Fruit fly (Drosophila melanogaster): ENCODE measurements around the gene CG15642.

Gene CG15642

dm6 chrX:15467402-15467941 lies at the start of gene CG15642, which contains the start of gene CG15641:
TSS of gene CG15642 (minus strand) at chrX:15467757.
TSS of gene CG15641 (plus strand) at chrX:15467891.
- TF ChIP-seq CG8478 (optimal IDR thresholded peaks at IDR 0.05): no peak
- no peak for TF ChIP-seq CTCF (optimal IDR thresholded peaks at IDR 0.05)

DNA sequence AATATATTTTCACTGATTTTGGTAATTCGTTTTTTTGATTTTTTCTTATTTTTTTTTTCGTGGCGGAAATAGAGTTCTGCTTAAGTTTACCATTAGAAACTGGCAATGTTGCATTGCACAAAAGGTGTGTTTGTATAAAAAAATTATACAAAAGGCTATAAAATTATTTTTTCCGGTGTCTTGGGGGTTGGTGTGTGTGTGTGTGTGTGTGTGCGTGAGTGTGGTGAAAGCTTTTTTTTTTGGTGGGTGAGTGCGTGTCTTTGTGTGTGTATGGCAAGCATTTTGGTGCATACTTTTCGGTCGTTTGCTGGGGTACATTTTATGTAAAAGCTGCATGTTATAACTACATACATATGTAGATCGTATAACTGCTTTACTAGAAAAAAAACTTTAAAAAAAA lies 43.8 kb upstream of the CG15642 start:
- TF ChIP-seq CG8478 (optimal IDR thresholded peaks at IDR 0.05) (no peak), CTCF (optimal IDR thresholded peaks at IDR 0.05) (no peak)

- no peak for TF ChIP-seq CTCF (optimal IDR thresholded peaks at IDR 0.05)
- no peak for TF ChIP-seq CG8478 (optimal IDR thresholded peaks at IDR 0.05)
These were observed 35.3 kb upstream of the CG15642 start for dm6 chrX:15502864-15503263.

- TF ChIP-seq CTCF (optimal IDR thresholded peaks at IDR 0.05) (no peak), CG8478 (optimal IDR thresholded peaks at IDR 0.05) (no peak)
These were observed 34.2 kb upstream of the CG15642 start for dm6 chrX:15501706-15502267.

dm6 chrX:15499996-15500904 lies 32.7 kb upstream of the CG15642 start:
- TF ChIP-seq CTCF (optimal IDR thresholded peaks at IDR 0.05): no peak
- no peak for TF ChIP-seq CG8478 (optimal IDR thresholded peaks at IDR 0.05)

DNA sequence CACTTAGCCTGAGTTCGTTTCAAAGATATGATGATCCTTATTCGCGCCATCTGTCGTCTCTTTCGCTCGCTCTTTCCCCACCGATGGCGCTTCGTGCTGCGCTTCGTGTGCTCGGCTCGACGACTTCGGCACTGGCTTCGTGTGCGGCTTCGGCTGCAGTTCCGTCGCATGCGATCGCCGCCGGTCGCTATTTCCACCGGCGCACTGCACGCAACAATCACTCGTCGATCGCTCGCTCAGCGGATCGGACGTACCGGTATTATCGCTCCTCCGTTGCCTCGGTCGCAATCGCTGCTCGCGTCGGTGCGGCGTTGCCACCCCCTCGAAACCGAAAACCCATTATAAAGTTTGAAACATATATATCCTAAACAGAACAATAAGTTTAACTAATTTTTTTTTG lies 31.2 kb upstream of the CG15642 start:
- no peak for TF ChIP-seq CG8478 (optimal IDR thresholded peaks at IDR 0.05)
- peak; percentile 45 to 64 for TF ChIP-seq CTCF (optimal IDR thresholded peaks at IDR 0.05)

DNA sequence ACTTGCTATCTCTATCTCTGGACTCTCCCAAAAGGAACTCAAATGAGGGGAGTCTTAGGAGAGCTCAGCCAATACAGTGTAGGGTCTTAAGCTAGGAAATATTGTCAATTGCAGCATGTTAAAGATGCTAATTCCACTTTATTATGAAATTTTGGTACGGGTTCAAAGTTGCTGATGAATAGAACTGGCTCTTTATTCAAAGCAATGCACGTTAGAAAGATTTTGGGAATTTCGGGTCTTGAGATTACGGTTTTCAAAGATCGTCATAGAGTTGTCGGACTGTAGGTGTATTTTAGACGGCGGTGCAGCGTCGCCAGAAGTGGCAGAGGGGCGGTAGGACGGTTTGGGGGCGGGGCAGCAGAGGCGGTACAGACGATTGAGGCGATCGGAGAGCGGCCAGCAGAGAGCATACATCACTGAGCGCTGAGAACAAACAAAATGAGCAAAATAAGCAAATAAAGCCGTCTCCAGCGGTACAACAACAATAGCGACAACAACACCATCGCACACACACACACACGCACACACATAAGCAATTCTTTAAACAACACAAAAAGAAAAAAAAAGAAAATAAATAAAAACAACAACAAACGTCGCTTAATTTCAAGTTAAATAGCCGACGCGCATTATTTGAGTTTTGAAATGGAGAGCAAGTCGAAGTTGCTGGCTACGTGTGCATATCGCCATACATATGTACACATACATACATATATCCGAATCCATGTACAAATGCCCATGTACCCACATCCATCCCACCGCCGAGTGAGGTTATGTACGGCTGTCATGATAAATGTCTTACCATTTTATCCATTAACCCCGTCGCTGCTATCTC lies 30.1 kb upstream of the CG15642 start:
- TF ChIP-seq CTCF (optimal IDR thresholded peaks at IDR 0.05) (no peak), CG8478 (optimal IDR thresholded peaks at IDR 0.05) (no peak)

dm6 chrX:15496651-15497409 lies 29.3 kb upstream of the CG15642 start:
- TF ChIP-seq CG8478 (optimal IDR thresholded peaks at IDR 0.05) (no peak), CTCF (optimal IDR thresholded peaks at IDR 0.05) (no peak)

- no peak for TF ChIP-seq CG8478 (optimal IDR thresholded peaks at IDR 0.05)
- no peak for TF ChIP-seq CTCF (optimal IDR thresholded peaks at IDR 0.05)
These were observed 28.2 kb upstream of the CG15642 start for dm6 chrX:15495600-15496379.

- TF ChIP-seq CTCF (optimal IDR thresholded peaks at IDR 0.05): peak; percentile 73 to 81
- no peak for TF ChIP-seq CG8478 (optimal IDR thresholded peaks at IDR 0.05)
These were observed 23.0 kb upstream of the CG15642 start for dm6 chrX:15490519-15490918.

DNA sequence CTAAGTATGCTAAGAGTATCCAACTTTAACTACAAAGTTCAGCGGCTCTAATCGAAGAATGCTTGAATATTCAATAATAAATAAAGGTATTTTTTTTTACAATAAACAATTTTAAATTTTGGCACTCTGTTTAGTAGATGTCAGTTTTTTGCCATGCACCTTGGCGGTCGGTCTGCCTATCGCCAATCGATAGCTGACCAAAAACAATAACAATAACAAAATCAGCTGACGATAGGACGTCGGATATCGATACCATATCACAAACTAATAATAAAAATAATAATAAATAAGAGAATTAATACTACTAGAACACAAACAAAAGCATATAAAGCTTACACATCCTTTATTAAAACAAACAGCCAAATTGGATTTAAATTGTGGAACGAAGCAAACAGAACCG lies 19.1 kb upstream of the CG15642 start, which contains the start of gene Gmap:
Gmap (plus strand) TSS at position 241 of the 400 bp plus-strand sequence.
- TF ChIP-seq CG8478 (optimal IDR thresholded peaks at IDR 0.05) (no peak), CTCF (optimal IDR thresholded peaks at IDR 0.05) (no peak)

DNA sequence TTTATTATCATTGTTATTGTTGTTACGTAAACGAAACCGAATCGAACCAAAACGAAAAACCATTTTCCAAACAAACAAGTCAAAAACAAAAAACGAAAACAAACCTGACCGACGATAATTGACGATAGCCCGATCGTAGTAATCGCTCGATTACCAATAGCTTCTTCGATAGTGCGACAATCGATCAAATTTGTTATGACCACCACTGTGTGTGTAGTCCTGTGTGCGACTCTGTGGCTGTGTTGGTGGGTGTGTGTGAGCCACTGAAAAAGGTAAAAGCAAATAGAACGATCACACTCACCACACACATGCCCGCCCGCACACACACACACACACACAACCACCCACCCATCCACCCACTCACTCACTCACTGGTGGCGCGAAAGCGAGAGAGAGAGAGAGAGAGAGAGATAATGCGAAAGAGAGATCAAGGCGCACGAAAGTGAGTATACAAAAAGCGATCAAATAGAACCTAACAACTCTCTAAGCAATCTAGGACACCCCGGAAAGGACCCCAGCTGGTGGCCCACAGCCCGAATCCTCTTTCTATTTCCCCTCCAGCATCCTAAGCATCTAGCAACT lies 17.0 kb upstream of the CG15642 start:
- no peak for TF ChIP-seq CTCF (optimal IDR thresholded peaks at IDR 0.05)

All from S2 (cell line).